Fruit fly (Drosophila melanogaster): Measurements from ENCODE around the gene smp-30.

smp-30 gene

dm6 chr3R:14741192-14741915 is 9.7 kb downstream of the smp-30 start, which contains the start of the genes eff and jvl (continued):
- TF ChIP-seq danr (GFP tag; IDR thresholded peaks at IDR 0.05) (no peak; the same call in 1 of the 2 replicates), eyg (GFP tag; optimal IDR thresholded peaks at IDR 0.05) (no peak), CG30020 (tag; optimal IDR thresholded peaks at IDR 0.05) (peak; percentile 41), Meics (GFP tag; optimal IDR thresholded peaks at IDR 0.05) (no peak), Lhr (GFP tag; optimal IDR thresholded peaks at IDR 0.05) (peak; percentile 33), wor (GFP tag; IDR thresholded peaks at IDR 0.05) (no peak), lola (GFP tag; optimal IDR thresholded peaks at IDR 0.05) (no peak), zen2 (GFP tag; IDR thresholded peaks at IDR 0.05; ENCODE audit: partially characterized antibody) (peak; percentile 96), CG15514 (GFP tag; optimal IDR thresholded peaks at IDR 0.05) (peak; percentile 90), CG6854 (GFP tag; optimal IDR thresholded peaks at IDR 0.05) (no peak), CG7357 (GFP tag; IDR thresholded peaks at IDR 0.05) (no peak), CG13296 (GFP tag; optimal IDR thresholded peaks at IDR 0.05) (no peak), Drgx (GFP tag; IDR thresholded peaks at IDR 0.05) (peak; percentile 41; the same call in 1 of the 2 replicates), ken (GFP tag; IDR thresholded peaks at IDR 0.05) (peak; percentile 55; the same call in 2 of the 3 replicates), z (GFP tag; IDR thresholded peaks at IDR 0.05) (no peak), CG8388 (GFP tag; optimal IDR thresholded peaks at IDR 0.05) (peak; percentile 16), salm (tag; optimal IDR thresholded peaks at IDR 0.05) (no peak), Pdp1 (GFP tag; optimal IDR thresholded peaks at IDR 0.05) (peak in 1 of 2 experiments; percentile 52), Mad (GFP tag; optimal IDR thresholded peaks at IDR 0.05) (peak; percentile 0), pb (GFP tag; optimal IDR thresholded peaks at IDR 0.05) (no peak), CG4282 (GFP tag; optimal IDR thresholded peaks at IDR 0.05) (no peak), nau (GFP tag; optimal IDR thresholded peaks at IDR 0.05) (no peak), CG17385 (GFP tag; optimal IDR thresholded peaks at IDR 0.05) (no peak), CG12299 (tag; optimal IDR thresholded peaks at IDR 0.05) (no peak), CG9817 (tag; optimal IDR thresholded peaks at IDR 0.05) (no peak), CG13775 (GFP tag; optimal IDR thresholded peaks at IDR 0.05) (no peak), CG15696 (tag; optimal IDR thresholded peaks at IDR 0.05) (no peak), fd3F (GFP tag; optimal IDR thresholded peaks at IDR 0.05) (no peak), Nf-YB (GFP tag; optimal IDR thresholded peaks at IDR 0.05) (no peak), onecut (GFP tag; IDR thresholded peaks at IDR 0.05) (peak; percentile 56), Spps (tag; optimal IDR thresholded peaks at IDR 0.05) (no peak), CG9727 (GFP tag; optimal IDR thresholded peaks at IDR 0.05) (peak; percentile 50), CG1233 (GFP tag; optimal IDR thresholded peaks at IDR 0.05) (no peak), dpn (GFP tag; optimal IDR thresholded peaks at IDR 0.05) (peak; percentile 29 to 38), gt (GFP tag; IDR thresholded peaks at IDR 0.05) (no peak), Bgb (GFP tag; IDR thresholded peaks at IDR 0.05; ENCODE audit: partially characterized antibody) (peak; percentile 93), toy (GFP tag; IDR thresholded peaks at IDR 0.05) (no peak), schlank (tag; optimal IDR thresholded peaks at IDR 0.05) (no peak), Ada2b (GFP tag; IDR thresholded peaks at IDR 0.05) (no peak), hth (optimal IDR thresholded peaks at IDR 0.05) (no peak), sob (GFP tag; IDR thresholded peaks at IDR 0.05) (peak; percentile 50; the same call in 1 of the 2 replicates), Ravus (GFP tag; IDR thresholded peaks at IDR 0.05) (no peak), YL-1 (GFP tag; optimal IDR thresholded peaks at IDR 0.05) (no peak), E2f1 (GFP tag; IDR thresholded peaks at IDR 0.05) (no peak), pnt (GFP tag; optimal IDR thresholded peaks at IDR 0.05) (no peak), Optix (GFP tag; IDR thresholded peaks at IDR 0.05) (no peak), usp (GFP tag; optimal IDR thresholded peaks at IDR 0.05) (no peak), cas (GFP tag; IDR thresholded peaks at IDR 0.05) (peak; percentile 46; the same call in 1 of the 2 replicates), CG15601 (tag; optimal IDR thresholded peaks at IDR 0.05) (no peak), her (GFP tag; optimal IDR thresholded peaks at IDR 0.05) (no peak)

All from whole organism, embryonic.